Fruit fly (Drosophila melanogaster) whole organism, adult: ENCODE results near the gene Trm7-32.

Experiments
- CG11617 ChIP-seq: fragments of 200-800 bp; sonication (Bioruptor generic); optimal IDR thresholded peaks from 2 replicates; lab custom pipeline; 2017; ENCODE audit warnings: mild to moderate bottlenecking, missing biosample characterization, missing genetic modification reagents, missing genetic modification characterization
- CG12768 ChIP-seq: fragments of 200-800 bp; sonication (Bioruptor generic); optimal IDR thresholded peaks from 2 replicates; lab custom pipeline; 2017; ENCODE audit warnings: missing biosample characterization, missing genetic modification characterization, mild to moderate bottlenecking, moderate library complexity, missing genetic modification reagents
- CG14711 ChIP-seq: fragments of 200-800 bp; sonication (Bioruptor generic); optimal IDR thresholded peaks from 2 replicates; lab custom pipeline; 2018; ENCODE audit warnings: missing biosample characterization, mild to moderate bottlenecking, missing genetic modification characterization, moderate library complexity
- CG1620 ChIP-seq: fragments of 200-800 bp; sonication (Bioruptor generic); optimal IDR thresholded peaks from 2 replicates; lab custom pipeline; 2016; ENCODE audit warnings: missing biosample characterization, missing genetic modification characterization
- CG33017 ChIP-seq: fragments of 200-800 bp; sonication (Bioruptor generic); optimal IDR thresholded peaks from 2 replicates; lab custom pipeline; 2018; ENCODE audit warnings: missing biosample characterization, mild to moderate bottlenecking, missing genetic modification characterization, moderate library complexity
- CG5204 ChIP-seq: fragments of 200-800 bp; sonication (Bioruptor generic); optimal IDR thresholded peaks from 2 replicates; lab custom pipeline; 2016; ENCODE audit warnings: missing biosample characterization, missing genetic modification characterization
- CG7045 ChIP-seq: fragments of 200-800 bp; sonication (Bioruptor generic); optimal IDR thresholded peaks from 2 replicates; lab custom pipeline; 2017; ENCODE audit warnings: missing biosample characterization, mild to moderate bottlenecking, missing genetic modification characterization
- CG7101 ChIP-seq: fragments of 200-800 bp; sonication (Bioruptor generic); optimal IDR thresholded peaks from 2 replicates; lab custom pipeline; 2018; ENCODE audit warnings: missing biosample characterization, mild to moderate bottlenecking, missing genetic modification characterization, moderate library complexity
- Clk ChIP-seq: fragments of 200-800 bp; sonication (Bioruptor generic); optimal IDR thresholded peaks from 2 replicates; lab custom pipeline; 2017; ENCODE audit warnings: missing biosample characterization, missing genetic modification characterization
- Crg-1 ChIP-seq: fragments of 200-800 bp; sonication (Bioruptor generic); optimal IDR thresholded peaks from 2 replicates; lab custom pipeline; 2016; ENCODE audit warnings: missing biosample characterization, missing genetic modification characterization
- Hr96 ChIP-seq: fragments of 200-800 bp; sonication (Bioruptor generic); optimal IDR thresholded peaks from 2 replicates; lab custom pipeline; 2016; ENCODE audit warnings: missing biosample characterization, missing genetic modification characterization
- Mnt ChIP-seq: fragments of 200-800 bp; sonication (Bioruptor generic); optimal IDR thresholded peaks from 2 replicates; lab custom pipeline; 2016; ENCODE audit warnings: missing biosample characterization, mild to moderate bottlenecking, missing genetic modification characterization
- bab1 ChIP-seq: fragments of 200-800 bp; sonication (Bioruptor generic); optimal IDR thresholded peaks from 3 replicates; lab custom pipeline; 2019; ENCODE audit warnings: missing biosample characterization, mild to moderate bottlenecking, missing genetic modification characterization, moderate library complexity
- cic ChIP-seq: fragments of 200-800 bp; sonication (Bioruptor generic); optimal IDR thresholded peaks from 2 replicates; lab custom pipeline; 2017; ENCODE audit warnings: missing biosample characterization, mild to moderate bottlenecking, missing genetic modification characterization, moderate library complexity
- cnc ChIP-seq, 2 experiments: fragments of >200 bp; optimal IDR thresholded peaks; 2 replicates each; lab custom pipeline; 2017
- kay ChIP-seq: fragments of 200-800 bp; sonication (Bioruptor generic); peaks from one replicate; lab custom pipeline; 2016; ENCODE audit warnings: missing biosample characterization, missing genetic modification characterization, borderline replicate concordance
- ovo ChIP-seq: fragments of 200-800 bp; sonication (Bioruptor generic); optimal IDR thresholded peaks from 2 replicates; lab custom pipeline; 2016; ENCODE audit warnings: missing biosample characterization, missing genetic modification characterization
- pad ChIP-seq: fragments of 200-800 bp; sonication (Bioruptor generic); optimal IDR thresholded peaks from 3 replicates; lab custom pipeline; 2017; ENCODE audit warnings: missing biosample characterization, missing genetic modification characterization, mild to moderate bottlenecking, moderate library complexity, missing genetic modification reagents
- tj ChIP-seq: fragments of 200-800 bp; sonication (Bioruptor generic); optimal IDR thresholded peaks from 3 replicates; lab custom pipeline; 2017; ENCODE audit warnings: missing biosample characterization, mild to moderate bottlenecking, missing genetic modification characterization, moderate library complexity
- toe ChIP-seq: fragments of 200-800 bp; sonication (Bioruptor generic); optimal IDR thresholded peaks from 2 replicates; lab custom pipeline; 2016; ENCODE audit warnings: missing biosample characterization, missing genetic modification characterization

Gene Trm7-32

DNA sequence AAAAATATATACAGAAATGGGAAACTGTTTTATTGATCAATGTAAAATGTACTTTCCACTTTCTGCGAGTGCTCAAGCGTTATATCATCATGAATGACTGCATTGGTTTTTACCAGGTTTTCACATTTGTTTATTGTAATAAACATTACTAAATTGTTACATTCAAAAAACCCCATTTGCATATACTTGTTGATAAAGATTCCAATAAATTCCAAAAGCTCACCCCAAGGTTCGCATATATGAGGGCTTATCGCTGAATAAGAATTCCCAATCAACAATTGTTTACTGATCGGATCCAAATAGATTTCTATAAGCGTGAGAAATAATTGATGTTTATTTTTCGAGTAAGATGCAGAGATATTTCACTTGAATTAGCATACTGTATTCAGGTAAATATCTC, 37.0 kb upstream of the Trm7-32 start:
- TF ChIP-seq CG7045 (GFP tag; lab: Kevin White, UChicago) (no peak), Crg-1 (no peak), Clk (GFP tag; lab: Kevin White, UChicago) (no peak), cnc (optimal IDR thresholded peaks at IDR 0.05; lab: Kevin White, UChicago) (no peak), CG14711 (tag; lab: Kevin White, UChicago) (no peak), ovo (GFP tag; lab: Kevin White, UChicago) (no peak)

DNA sequence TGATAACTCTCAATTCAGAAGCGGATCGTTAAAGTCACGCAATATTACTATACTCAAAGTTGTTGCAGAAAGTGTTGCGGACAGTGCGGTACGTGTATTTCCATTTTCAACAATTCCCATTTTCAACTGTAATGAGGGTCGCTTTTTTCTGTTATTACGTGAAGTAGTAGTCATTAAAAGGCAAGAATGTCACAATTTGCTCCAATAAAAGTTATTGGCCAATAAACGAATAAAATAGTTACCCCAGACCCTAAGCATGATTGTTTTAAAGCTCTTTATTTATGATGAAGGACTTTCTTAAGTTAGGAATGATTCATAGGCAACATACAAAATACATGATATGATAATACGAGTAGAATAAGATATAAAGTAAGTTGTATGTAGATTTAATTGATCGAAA, 33.1 kb upstream of the Trm7-32 start:
- TF ChIP-seq Hr96 (GFP tag; lab: Kevin White, UChicago): no peak
- no peak for TF ChIP-seq CG1620 (GFP tag; lab: Kevin White, UChicago)
- no peak for TF ChIP-seq CG5204 (GFP tag; lab: Kevin White, UChicago)
- no peak for TF ChIP-seq CG12768 (GFP tag; lab: Kevin White, UChicago)
- no peak for TF ChIP-seq CG7045 (GFP tag; lab: Kevin White, UChicago)
- TF ChIP-seq bab1: no peak
- TF ChIP-seq pad (GFP tag; lab: Kevin White, UChicago): no peak
- no peak for TF ChIP-seq toe (GFP tag; lab: Kevin White, UChicago)
- no peak for TF ChIP-seq CG7101

DNA sequence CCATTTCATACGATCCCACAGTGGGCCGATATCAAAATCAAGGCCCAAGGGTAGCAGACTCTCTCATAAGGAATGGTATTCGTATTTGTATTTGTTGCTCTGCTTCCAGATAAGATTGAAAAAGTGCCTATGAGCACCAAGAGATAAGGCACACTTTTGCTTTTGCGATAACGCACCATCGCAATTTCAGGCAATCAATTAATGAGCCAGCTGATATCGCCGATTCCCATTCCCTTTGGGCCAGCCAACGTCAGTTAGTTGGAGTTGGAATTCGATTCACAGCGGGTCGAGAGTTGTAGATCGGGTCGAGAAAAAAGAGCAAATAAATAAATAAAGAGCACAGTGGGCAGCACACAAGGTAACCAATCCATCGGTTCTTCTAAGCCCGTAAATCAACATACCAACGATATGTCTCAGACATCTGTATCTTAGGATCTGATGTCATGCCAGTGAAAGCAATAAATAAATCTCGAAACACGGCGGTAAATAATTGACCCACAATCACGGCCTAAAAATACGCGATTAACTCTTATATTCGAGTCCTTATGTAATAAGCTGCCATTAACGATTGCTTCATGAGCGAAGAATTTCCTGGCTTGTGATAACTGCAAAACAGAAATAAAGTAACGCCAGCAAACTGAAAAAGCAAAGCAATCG, 32.3 kb upstream of the Trm7-32 start, which contains the start of gene CG8907:
Gene CG8907, plus strand, starts transcription at position 252 of the 657 bp plus-strand sequence.
- TF ChIP-seq cic (GFP tag; lab: Kevin White, UChicago): peak; percentile 20
- no peak for TF ChIP-seq CG14711 (tag; lab: Kevin White, UChicago)
- TF ChIP-seq kay (GFP tag; lab: Kevin White, UChicago): peak; percentile 46

DNA sequence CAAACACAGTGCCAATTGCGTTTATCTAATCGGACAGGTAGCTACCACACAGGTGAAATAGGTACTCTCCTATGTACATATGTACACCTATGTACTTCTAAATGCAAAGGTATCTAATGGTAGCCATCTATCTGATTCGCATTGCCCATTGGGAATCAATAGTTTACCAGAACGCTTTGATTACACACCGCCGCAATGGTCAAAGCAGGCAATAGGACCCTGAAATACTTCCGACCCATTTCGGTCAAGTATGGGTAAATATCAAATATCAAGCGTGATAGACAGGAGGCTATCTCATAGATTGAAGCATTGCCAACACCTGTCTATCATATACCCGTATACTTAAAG, 31.8 kb upstream of the Trm7-32 start:
- TF ChIP-seq cic (GFP tag; lab: Kevin White, UChicago) (no peak), kay (GFP tag; lab: Kevin White, UChicago) (no peak), Clk (GFP tag; lab: Kevin White, UChicago) (no peak), cnc (optimal IDR thresholded peaks at IDR 0.05; lab: Kevin White, UChicago) (no peak), Hr96 (GFP tag; lab: Kevin White, UChicago) (no peak), CG11617 (GFP tag; lab: Kevin White, UChicago) (no peak), CG12768 (GFP tag; lab: Kevin White, UChicago) (no peak), CG33017 (no peak), CG1620 (GFP tag; lab: Kevin White, UChicago) (no peak), Mnt (GFP tag; lab: Kevin White, UChicago) (no peak), toe (GFP tag; lab: Kevin White, UChicago) (no peak), pad (GFP tag; lab: Kevin White, UChicago) (no peak), ovo (GFP tag; lab: Kevin White, UChicago) (no peak), CG5204 (GFP tag; lab: Kevin White, UChicago) (no peak), CG14711 (tag; lab: Kevin White, UChicago) (no peak), bab1 (no peak), tj (GFP tag; lab: Kevin White, UChicago) (no peak)

DNA sequence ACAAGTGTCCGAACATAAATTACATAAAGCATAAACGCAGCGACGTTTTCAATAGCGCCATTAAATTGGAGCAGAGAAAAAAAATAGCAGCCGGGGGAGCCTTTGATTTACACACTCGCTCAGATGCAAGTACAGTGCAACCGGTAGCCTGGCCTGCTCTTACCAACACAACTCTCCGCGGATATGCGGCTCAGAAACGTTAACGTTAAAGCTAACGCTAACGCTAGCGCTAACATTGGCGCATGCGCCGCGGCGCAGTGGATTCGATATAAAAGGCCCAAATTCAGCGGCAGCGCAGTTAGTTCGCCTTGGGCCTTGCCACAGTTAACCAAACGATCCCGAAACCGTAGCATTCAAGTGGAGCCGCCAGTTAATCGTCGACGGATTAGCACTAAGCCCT, 26.2 kb upstream of the Trm7-32 start, which contains the start of gene Pxd:
Gene Pxd, plus strand, starts transcription at position 301 of the 400 bp plus-strand sequence.
- TF ChIP-seq Clk (GFP tag; lab: Kevin White, UChicago) (no peak), CG14711 (tag; lab: Kevin White, UChicago) (no peak), CG7045 (GFP tag; lab: Kevin White, UChicago) (no peak), kay (GFP tag; lab: Kevin White, UChicago) (no peak), CG1620 (GFP tag; lab: Kevin White, UChicago) (no peak), cic (GFP tag; lab: Kevin White, UChicago) (no peak)

DNA sequence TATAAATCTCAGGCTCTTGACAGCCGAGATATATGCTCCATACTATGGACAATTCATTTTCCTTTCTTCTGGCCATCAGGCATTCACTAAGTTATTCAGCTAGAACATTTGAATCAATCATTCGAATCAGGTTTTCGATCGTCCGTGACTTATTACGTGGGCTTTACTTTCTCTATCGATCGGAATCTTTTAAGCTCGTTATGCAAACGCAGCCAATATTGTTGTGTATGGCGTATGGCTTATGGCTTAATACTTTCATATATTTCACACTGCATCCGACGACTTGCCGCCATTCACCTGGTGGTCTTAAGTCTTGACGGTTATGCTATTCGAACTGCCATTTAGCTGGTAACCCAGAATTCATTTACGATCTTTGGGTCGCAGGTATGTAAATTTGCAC, 24.3 kb upstream of the Trm7-32 start:
- TF ChIP-seq CG11617 (GFP tag; lab: Kevin White, UChicago) (no peak), bab1 (no peak), Hr96 (GFP tag; lab: Kevin White, UChicago) (no peak), pad (GFP tag; lab: Kevin White, UChicago) (no peak), toe (GFP tag; lab: Kevin White, UChicago) (no peak), CG5204 (GFP tag; lab: Kevin White, UChicago) (no peak), CG1620 (GFP tag; lab: Kevin White, UChicago) (no peak), CG7101 (no peak), Mnt (GFP tag; lab: Kevin White, UChicago) (no peak), CG7045 (GFP tag; lab: Kevin White, UChicago) (no peak), CG33017 (no peak), tj (GFP tag; lab: Kevin White, UChicago) (no peak)

DNA sequence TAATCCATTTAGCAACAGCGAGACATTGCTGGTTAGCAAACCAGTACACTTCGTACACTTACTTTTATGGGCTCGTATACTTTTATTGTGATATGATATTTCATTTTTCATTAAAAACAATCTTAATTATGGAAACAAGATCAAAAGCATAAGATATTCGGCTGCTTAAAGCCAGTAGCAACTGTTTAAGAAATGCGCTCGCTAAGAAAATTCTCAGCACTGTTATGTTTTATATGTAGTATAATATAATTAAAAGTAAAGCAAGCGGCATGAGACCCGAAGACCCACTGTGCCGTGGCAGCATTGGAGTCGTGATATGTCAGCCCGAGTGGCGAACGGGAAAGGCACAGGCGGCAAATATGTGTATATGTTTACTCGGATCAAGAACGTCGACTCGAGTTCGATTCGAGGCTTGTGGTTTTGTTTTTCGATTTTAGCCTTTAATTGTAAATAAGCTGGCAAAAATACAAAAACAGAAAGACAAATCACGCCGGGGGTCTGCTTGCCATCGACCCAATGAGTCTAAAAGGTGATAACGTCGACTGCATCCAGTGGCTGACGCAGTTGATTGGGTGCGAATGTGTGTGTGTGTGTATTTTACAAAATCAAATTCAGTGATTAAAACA, 21.5 kb upstream of the Trm7-32 start:
- no peak for TF ChIP-seq CG7045 (GFP tag; lab: Kevin White, UChicago)
- TF ChIP-seq CG5204 (GFP tag; lab: Kevin White, UChicago): peak; percentile 7
- peak; percentile 36 for TF ChIP-seq kay (GFP tag; lab: Kevin White, UChicago)
- no peak for TF ChIP-seq CG11617 (GFP tag; lab: Kevin White, UChicago)
